Worm (Caenorhabditis elegans) whole organism, late embryonic: ENCODE results near the gene mrpl-35.

Experiments
- F13H6.1 ChIP-seq: sonication (generic microtip); optimal IDR thresholded peaks from 2 replicates; lab custom pipeline; 2016; ENCODE audit warnings: missing genetic modification characterization, missing compliant biosample characterization
- ets-4 ChIP-seq: sonication (generic microtip); optimal IDR thresholded peaks from 2 replicates; lab custom pipeline; 2016; ENCODE audit warnings: missing genetic modification characterization, missing compliant biosample characterization
- fkh-10 ChIP-seq: fragments of 150-350 bp; optimal IDR thresholded peaks from 2 replicates; lab custom pipeline; 2014; ENCODE audit warnings: missing biosample characterization, missing genetic modification reagents, missing genetic modification characterization
- nfya-1 ChIP-seq: sonication (generic microtip); optimal IDR thresholded peaks from 2 replicates; lab custom pipeline; 2017; ENCODE audit warnings: missing genetic modification characterization, mild to moderate bottlenecking, missing compliant biosample characterization, antibody characterized with exemption, moderate library complexity
- nhr-232 ChIP-seq: sonication (generic microtip); optimal IDR thresholded peaks from 2 replicates; lab custom pipeline; 2016; ENCODE audit warnings: missing genetic modification characterization, missing compliant biosample characterization
- tbx-2 ChIP-seq: sonication (generic microtip); optimal IDR thresholded peaks from 2 replicates; lab custom pipeline; 2016; ENCODE audit warnings: missing genetic modification characterization, missing compliant biosample characterization

ce11 chrIII:3503286-3503685 lies 6.8 kb upstream of the mrpl-35 start, which contains the start of gene rpl-16:
- TF ChIP-seq ets-4 (tag; lab: Kevin White, UChicago): no peak
- TF ChIP-seq nfya-1 (tag; lab: Kevin White, UChicago): no peak
- no peak for TF ChIP-seq nhr-232 (tag; lab: Kevin White, UChicago)
- no peak for TF ChIP-seq tbx-2 (tag; lab: Kevin White, UChicago)
- no peak for TF ChIP-seq fkh-10 (GFP tag; lab: Kevin White, UChicago)
- no peak for TF ChIP-seq F13H6.1
